Fruit fly (Drosophila melanogaster) whole organism, adult: ENCODE measurements around the gene Brd7-9.
A peak's percentile ranks its signal among the peaks of the same experiment; 100 is the strongest.

Source experiments
- CG11617 ChIP-seq: fragments of 200-800 bp; sonication (Bioruptor generic); optimal IDR thresholded peaks from 2 replicates; lab custom pipeline; 2017; ENCODE audit warnings: mild to moderate bottlenecking, missing biosample characterization, missing genetic modification reagents, missing genetic modification characterization
- CG12768 ChIP-seq: fragments of 200-800 bp; sonication (Bioruptor generic); optimal IDR thresholded peaks from 2 replicates; lab custom pipeline; 2017; ENCODE audit warnings: missing biosample characterization, missing genetic modification characterization, mild to moderate bottlenecking, moderate library complexity, missing genetic modification reagents
- CG14711 ChIP-seq: fragments of 200-800 bp; sonication (Bioruptor generic); optimal IDR thresholded peaks from 2 replicates; lab custom pipeline; 2018; ENCODE audit warnings: missing biosample characterization, mild to moderate bottlenecking, missing genetic modification characterization, moderate library complexity
- CG1620 ChIP-seq: fragments of 200-800 bp; sonication (Bioruptor generic); optimal IDR thresholded peaks from 2 replicates; lab custom pipeline; 2016; ENCODE audit warnings: missing biosample characterization, missing genetic modification characterization
- CG33017 ChIP-seq: fragments of 200-800 bp; sonication (Bioruptor generic); optimal IDR thresholded peaks from 2 replicates; lab custom pipeline; 2018; ENCODE audit warnings: missing biosample characterization, mild to moderate bottlenecking, missing genetic modification characterization, moderate library complexity
- CG5204 ChIP-seq: fragments of 200-800 bp; sonication (Bioruptor generic); optimal IDR thresholded peaks from 2 replicates; lab custom pipeline; 2016; ENCODE audit warnings: missing biosample characterization, missing genetic modification characterization
- CG7045 ChIP-seq: fragments of 200-800 bp; sonication (Bioruptor generic); optimal IDR thresholded peaks from 2 replicates; lab custom pipeline; 2017; ENCODE audit warnings: missing biosample characterization, mild to moderate bottlenecking, missing genetic modification characterization
- CG7101 ChIP-seq: fragments of 200-800 bp; sonication (Bioruptor generic); optimal IDR thresholded peaks from 2 replicates; lab custom pipeline; 2018; ENCODE audit warnings: missing biosample characterization, mild to moderate bottlenecking, missing genetic modification characterization, moderate library complexity
- Clk ChIP-seq: fragments of 200-800 bp; sonication (Bioruptor generic); optimal IDR thresholded peaks from 2 replicates; lab custom pipeline; 2017; ENCODE audit warnings: missing biosample characterization, missing genetic modification characterization
- Crg-1 ChIP-seq: fragments of 200-800 bp; sonication (Bioruptor generic); optimal IDR thresholded peaks from 2 replicates; lab custom pipeline; 2016; ENCODE audit warnings: missing biosample characterization, missing genetic modification characterization
- Hr96 ChIP-seq: fragments of 200-800 bp; sonication (Bioruptor generic); optimal IDR thresholded peaks from 2 replicates; lab custom pipeline; 2016; ENCODE audit warnings: missing biosample characterization, missing genetic modification characterization
- Mnt ChIP-seq: fragments of 200-800 bp; sonication (Bioruptor generic); optimal IDR thresholded peaks from 2 replicates; lab custom pipeline; 2016; ENCODE audit warnings: missing biosample characterization, mild to moderate bottlenecking, missing genetic modification characterization
- bab1 ChIP-seq: fragments of 200-800 bp; sonication (Bioruptor generic); optimal IDR thresholded peaks from 3 replicates; lab custom pipeline; 2019; ENCODE audit warnings: missing biosample characterization, mild to moderate bottlenecking, missing genetic modification characterization, moderate library complexity
- cic ChIP-seq: fragments of 200-800 bp; sonication (Bioruptor generic); optimal IDR thresholded peaks from 2 replicates; lab custom pipeline; 2017; ENCODE audit warnings: missing biosample characterization, mild to moderate bottlenecking, missing genetic modification characterization, moderate library complexity
- cnc ChIP-seq, 2 experiments: fragments of >200 bp; optimal IDR thresholded peaks; 2 replicates each; lab custom pipeline; 2017
- kay ChIP-seq: fragments of 200-800 bp; sonication (Bioruptor generic); peaks from one replicate; lab custom pipeline; 2016; ENCODE audit warnings: missing biosample characterization, missing genetic modification characterization, borderline replicate concordance
- ovo ChIP-seq: fragments of 200-800 bp; sonication (Bioruptor generic); optimal IDR thresholded peaks from 2 replicates; lab custom pipeline; 2016; ENCODE audit warnings: missing biosample characterization, missing genetic modification characterization
- pad ChIP-seq: fragments of 200-800 bp; sonication (Bioruptor generic); optimal IDR thresholded peaks from 3 replicates; lab custom pipeline; 2017; ENCODE audit warnings: missing biosample characterization, missing genetic modification characterization, mild to moderate bottlenecking, moderate library complexity, missing genetic modification reagents
- tj ChIP-seq: fragments of 200-800 bp; sonication (Bioruptor generic); optimal IDR thresholded peaks from 3 replicates; lab custom pipeline; 2017; ENCODE audit warnings: missing biosample characterization, mild to moderate bottlenecking, missing genetic modification characterization, moderate library complexity
- toe ChIP-seq: fragments of 200-800 bp; sonication (Bioruptor generic); optimal IDR thresholded peaks from 2 replicates; lab custom pipeline; 2016; ENCODE audit warnings: missing biosample characterization, missing genetic modification characterization

The Brd7-9 gene

DNA sequence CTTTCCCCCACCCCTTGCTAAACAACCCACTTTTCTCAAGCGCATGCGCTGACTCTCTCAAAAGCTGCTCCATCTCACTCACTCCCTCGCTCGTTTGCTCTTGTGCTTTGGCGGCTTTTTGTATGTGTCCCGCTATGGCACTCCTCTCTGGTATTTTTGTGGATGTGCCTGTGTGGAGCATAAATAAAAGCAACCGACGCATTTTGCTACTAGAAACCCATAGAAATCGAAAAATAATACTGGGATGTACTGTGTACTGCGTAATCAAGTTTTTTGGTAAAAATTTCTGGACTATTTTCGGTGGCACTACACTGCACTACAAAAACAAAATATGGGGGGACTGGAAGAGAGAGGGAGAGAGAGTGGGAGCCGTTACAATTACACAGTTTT lies 27.0 kb downstream of the Brd7-9 start:
- TF ChIP-seq cic (GFP tag; lab: Kevin White, UChicago) (peak; percentile 88), CG14711 (tag; lab: Kevin White, UChicago) (no peak), Clk (GFP tag; lab: Kevin White, UChicago) (no peak), Mnt (peak; percentile 95), CG7101 (tag; lab: Kevin White, UChicago) (no peak), bab1 (GFP tag; lab: Kevin White, UChicago) (peak; percentile 56), Hr96 (GFP tag; lab: Kevin White, UChicago) (no peak), CG12768 (GFP tag; lab: Kevin White, UChicago) (peak; percentile 65), Crg-1 (GFP tag; lab: Kevin White, UChicago) (no peak), CG1620 (GFP tag; lab: Kevin White, UChicago) (no peak), CG11617 (GFP tag; lab: Kevin White, UChicago) (peak; percentile 1), pad (GFP tag; lab: Kevin White, UChicago) (peak; percentile 96), CG33017 (peak; percentile 57), CG7045 (GFP tag; lab: Kevin White, UChicago) (no peak), toe (no peak), kay (GFP tag; lab: Kevin White, UChicago) (peak; percentile 95), ovo (GFP tag; lab: Kevin White, UChicago) (peak; percentile 67), tj (peak; percentile 85), CG5204 (GFP tag; lab: Kevin White, UChicago) (no peak)

DNA sequence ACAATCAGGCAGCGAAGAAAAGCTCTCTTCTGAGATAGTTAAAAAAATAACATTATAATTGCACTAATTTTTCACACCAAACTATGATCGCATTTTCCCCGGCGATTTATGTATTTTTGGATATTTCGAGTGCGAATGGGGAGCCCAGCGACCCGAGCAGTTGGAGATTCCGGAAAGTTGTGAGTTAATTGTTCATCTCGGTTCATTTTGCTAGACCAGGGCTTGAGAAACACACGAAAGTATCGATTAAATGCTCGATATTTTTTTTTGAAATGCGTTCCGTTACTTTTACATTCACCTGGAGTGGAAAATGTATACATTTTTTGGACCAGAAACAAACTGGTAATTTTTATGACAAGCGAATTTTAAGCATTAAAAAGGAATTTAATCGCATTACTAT lies 27.9 kb downstream of the Brd7-9 start, which contains the start of gene Cdc14:
Cdc14 (minus strand) TSS at position 185 of the 400 bp plus-strand sequence.
- TF ChIP-seq kay (GFP tag; lab: Kevin White, UChicago) (peak; percentile 63), bab1 (GFP tag; lab: Kevin White, UChicago) (peak; percentile 22), Mnt (peak; percentile 14), CG11617 (GFP tag; lab: Kevin White, UChicago) (no peak), CG7101 (tag; lab: Kevin White, UChicago) (peak; percentile 27), CG14711 (tag; lab: Kevin White, UChicago) (no peak), CG33017 (no peak), cnc (optimal IDR thresholded peaks at IDR 0.05; lab: Kevin White, UChicago) (no peak)

DNA sequence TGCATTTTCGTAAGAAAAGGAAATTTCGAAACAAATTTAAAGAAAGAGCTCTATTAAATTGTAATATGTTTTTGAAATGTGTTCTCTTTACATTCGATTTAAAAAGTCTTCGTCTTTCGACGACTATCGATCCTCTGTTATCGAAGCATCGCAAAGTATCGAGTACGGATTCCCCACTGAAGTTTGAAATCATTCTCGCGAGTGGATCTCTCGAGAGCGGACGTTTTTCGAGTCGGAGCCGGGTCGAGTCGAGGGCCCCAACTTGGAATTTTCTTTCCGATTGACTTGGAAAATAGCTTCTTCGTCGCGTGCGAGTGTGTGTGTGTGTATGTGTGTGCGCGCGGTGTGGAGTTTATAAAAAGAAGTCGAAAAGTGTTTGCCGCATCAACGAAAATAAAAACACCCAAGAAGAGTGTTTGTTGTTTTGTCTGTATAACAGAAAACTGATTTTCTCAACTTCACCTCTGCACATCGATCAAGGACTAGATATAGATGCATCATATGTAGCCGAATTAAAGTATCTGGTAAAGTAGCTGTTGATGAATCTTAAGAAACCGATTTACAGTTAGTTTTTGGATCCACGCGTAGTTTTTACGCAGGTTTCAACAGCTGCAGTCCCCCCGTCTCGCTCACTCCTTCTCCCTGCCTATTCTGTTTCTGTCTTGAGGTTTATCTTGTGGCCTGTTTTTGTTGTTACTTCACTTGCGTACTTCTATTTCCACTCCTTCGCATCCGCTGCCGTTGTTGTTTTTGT lies 28.8 kb downstream of the Brd7-9 start, which contains the start of gene LanB1:
LanB1 (plus strand) TSS at position 190 of the 754 bp plus-strand sequence.
- no peak for TF ChIP-seq Mnt
- peak; percentile 72 for TF ChIP-seq tj
- TF ChIP-seq kay (GFP tag; lab: Kevin White, UChicago) = peak; percentile 22

DNA sequence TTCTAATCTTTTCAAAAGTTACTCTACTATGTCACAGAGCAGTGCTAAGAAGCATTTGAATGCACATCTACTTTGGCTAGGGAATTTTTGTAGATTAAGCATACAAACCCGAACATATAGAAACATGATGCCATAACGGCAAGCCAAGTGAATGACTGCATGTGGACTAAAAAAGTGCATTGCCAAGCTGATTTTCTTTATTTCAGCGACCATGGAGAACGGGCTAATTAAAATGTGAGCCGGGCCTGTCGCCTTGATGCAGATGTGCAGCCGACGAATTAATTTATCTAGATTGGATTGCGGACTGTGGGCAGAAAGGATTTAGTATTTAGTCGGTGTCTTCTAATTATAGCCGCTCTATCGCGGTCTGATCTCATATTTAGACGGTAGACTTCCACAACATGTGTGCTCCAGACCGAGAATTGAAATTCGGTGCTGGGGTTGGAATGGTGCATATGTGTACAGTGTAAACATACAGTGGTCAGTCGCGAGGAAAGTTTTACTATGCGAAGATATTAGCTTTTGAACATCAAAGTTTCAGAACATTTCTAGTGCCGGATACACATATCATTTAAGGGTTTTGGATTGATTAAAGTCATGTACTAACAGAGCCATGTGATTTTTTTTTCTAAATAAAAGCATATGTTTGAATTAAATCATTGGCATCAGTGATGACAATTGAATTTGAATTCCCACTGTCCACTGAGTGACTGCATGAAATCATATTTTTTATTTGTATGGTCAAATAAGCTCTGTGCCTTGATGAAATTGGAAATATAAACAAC lies 30.1 kb downstream of the Brd7-9 start:
- TF ChIP-seq tj (peak; percentile 93), CG7101 (tag; lab: Kevin White, UChicago) (no peak), kay (GFP tag; lab: Kevin White, UChicago) (peak; percentile 16)

DNA sequence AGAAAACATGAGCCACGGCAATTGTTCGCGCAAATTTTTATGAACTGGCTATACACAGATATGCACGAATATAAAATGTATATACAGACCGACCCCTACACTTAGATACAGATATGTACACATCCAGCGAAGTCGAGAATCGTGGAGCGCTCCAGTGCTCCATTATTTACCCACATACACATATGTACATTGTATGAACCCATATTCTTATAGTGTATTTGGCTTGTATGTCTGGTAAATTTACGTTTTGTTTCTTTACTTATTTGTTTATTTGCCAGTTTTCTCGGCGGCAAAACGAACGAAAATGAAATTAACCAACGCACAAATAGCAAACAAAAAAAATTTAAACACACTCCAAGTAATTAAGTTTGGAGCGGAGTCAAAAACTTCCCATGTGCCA lies 30.7 kb downstream of the Brd7-9 start:
- no peak for TF ChIP-seq ovo (GFP tag; lab: Kevin White, UChicago)
- TF ChIP-seq cic (GFP tag; lab: Kevin White, UChicago) = peak; percentile 3

DNA sequence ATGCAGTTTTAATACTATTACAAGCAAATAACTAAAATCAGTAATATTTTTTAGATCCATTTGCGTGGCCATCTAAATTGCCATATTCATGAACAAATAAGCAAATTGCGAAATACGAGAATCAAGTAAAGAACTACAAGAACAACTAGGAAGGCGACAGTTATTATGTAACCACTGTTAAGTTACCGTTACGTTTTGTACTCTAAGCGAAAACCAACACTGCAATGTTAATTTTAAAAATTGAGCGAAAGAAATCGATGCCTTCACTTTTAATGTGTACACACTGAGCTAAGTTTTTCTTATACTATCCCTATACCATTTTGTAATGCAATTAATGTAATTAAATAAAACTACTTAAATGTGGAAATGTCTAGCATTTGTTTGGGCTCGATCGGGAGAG lies 37.7 kb downstream of the Brd7-9 start:
- TF ChIP-seq CG12768 (GFP tag; lab: Kevin White, UChicago) = no peak
- TF ChIP-seq kay (GFP tag; lab: Kevin White, UChicago) = no peak
- TF ChIP-seq Crg-1 (GFP tag; lab: Kevin White, UChicago) = no peak
- no peak for TF ChIP-seq toe
- TF ChIP-seq CG1620 (GFP tag; lab: Kevin White, UChicago) = no peak
- TF ChIP-seq CG33017 = no peak
- TF ChIP-seq CG11617 (GFP tag; lab: Kevin White, UChicago) = no peak
- no peak for TF ChIP-seq Mnt
- TF ChIP-seq tj = no peak
- TF ChIP-seq cnc (optimal IDR thresholded peaks at IDR 0.05; lab: Kevin White, UChicago) = no peak
- no peak for TF ChIP-seq Clk (GFP tag; lab: Kevin White, UChicago)

DNA sequence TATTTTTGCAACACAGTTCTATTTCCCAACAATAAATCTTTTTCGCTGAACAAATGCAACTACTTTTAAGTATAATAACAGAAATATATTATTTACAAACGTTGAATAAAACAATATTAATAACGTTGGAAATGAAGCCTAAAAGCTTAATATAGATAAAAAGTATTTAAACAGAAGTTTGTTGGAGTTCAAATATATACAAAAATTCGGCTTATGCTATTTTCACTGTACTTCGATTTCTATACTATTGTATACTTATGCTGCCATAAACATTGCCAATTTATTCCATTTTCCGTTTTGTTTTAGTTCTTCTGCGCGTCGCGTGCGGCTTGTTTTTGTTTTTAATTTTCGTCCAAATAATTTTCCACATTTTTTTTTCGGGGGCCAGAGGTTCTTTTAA lies 38.2 kb downstream of the Brd7-9 start, which contains the start of gene CG7115:
CG7115 (plus strand) TSS at position 301 of the 400 bp plus-strand sequence.
- TF ChIP-seq Mnt (no peak), bab1 (GFP tag; lab: Kevin White, UChicago) (no peak), tj (no peak), pad (GFP tag; lab: Kevin White, UChicago) (no peak), Clk (GFP tag; lab: Kevin White, UChicago) (no peak), CG12768 (GFP tag; lab: Kevin White, UChicago) (no peak), CG33017 (no peak), kay (GFP tag; lab: Kevin White, UChicago) (no peak), Hr96 (GFP tag; lab: Kevin White, UChicago) (no peak), toe (no peak), CG1620 (GFP tag; lab: Kevin White, UChicago) (no peak), Crg-1 (GFP tag; lab: Kevin White, UChicago) (no peak), CG7101 (tag; lab: Kevin White, UChicago) (no peak), cnc (optimal IDR thresholded peaks at IDR 0.05; lab: Kevin White, UChicago) (no peak), CG11617 (GFP tag; lab: Kevin White, UChicago) (no peak), CG5204 (GFP tag; lab: Kevin White, UChicago) (no peak)
